Comparison of ENCODE assay signal across 1 fruit fly cellular context in genomic region chr3L:21821780-21822179, dm6.
TF ChIP-seq lines count a peak whose summit lies in the region.

Gene CycH (plus strand): TSS chr3L:21821997.

TF ChIP-seq in whole organism, embryonic, 481 proteins besides CTCF, POLR2A, EP300 and RAD21 (continued from another document):
- peak; percentile 25 for TF ChIP-seq CHES-1-like (GFP tag; optimal IDR thresholded peaks at IDR 0.05; lab: Kevin White, UChicago)
- TF ChIP-seq Camta (GFP tag; optimal IDR thresholded peaks at IDR 0.05; lab: Kevin White, UChicago), result peak; percentile 21
- TF ChIP-seq sima (GFP tag; optimal IDR thresholded peaks at IDR 0.05; lab: Kevin White, UChicago), result no peak
- no peak for TF ChIP-seq esg (GFP tag; conservative IDR thresholded peaks at IDR 0.05; lab: Robert Waterston, UW)
- TF ChIP-seq pzg (GFP tag; optimal IDR thresholded peaks at IDR 0.05; lab: Kevin White, UChicago), result peak; percentile 66
- no peak for TF ChIP-seq E2f1 (GFP tag; IDR thresholded peaks at IDR 0.05; lab: Robert Waterston, UW)
- no peak for TF ChIP-seq dmrt11E (tag; optimal IDR thresholded peaks at IDR 0.05; lab: Kevin White, UChicago)
- no peak for TF ChIP-seq HmgD (GFP tag; optimal IDR thresholded peaks at IDR 0.05; lab: Kevin White, UChicago)
- TF ChIP-seq rib (GFP tag; IDR thresholded peaks at IDR 0.05; lab: Robert Waterston, UW), result no peak
- no peak for TF ChIP-seq CG13123 (GFP tag; optimal IDR thresholded peaks at IDR 0.05; lab: Kevin White, UChicago)
- TF ChIP-seq otp (GFP tag; IDR thresholded peaks at IDR 0.05; lab: Robert Waterston, UW), result 0 out of 3 replicates have a peak, but pooled peaks have one; percentile 10
- TF ChIP-seq Hr78 (GFP tag; optimal IDR thresholded peaks at IDR 0.05; lab: Kevin White, UChicago), result peak in 1 of 2 experiments; percentile 26
- TF ChIP-seq Poxn (GFP tag; IDR thresholded peaks at IDR 0.05; lab: Robert Waterston, UW), result no peak
- TF ChIP-seq prd (optimal IDR thresholded peaks at IDR 0.05; lab: Kevin White, UChicago), result no peak
- no peak for TF ChIP-seq prd (GFP tag; IDR thresholded peaks at IDR 0.05; lab: Robert Waterston, UW)
- TF ChIP-seq Sry-β (GFP tag; optimal IDR thresholded peaks at IDR 0.05; lab: Kevin White, UChicago), result no peak
- TF ChIP-seq eve (GFP tag; optimal IDR thresholded peaks at IDR 0.05; lab: Kevin White, UChicago), result no peak
- TF ChIP-seq wdn (GFP tag; IDR thresholded peaks at IDR 0.05; lab: Robert Waterston, UW), result no peak
- no peak for TF ChIP-seq CG14965 (GFP tag; optimal IDR thresholded peaks at IDR 0.05; lab: Kevin White, UChicago; ENCODE audit: borderline replicate concordance)
- TF ChIP-seq pho (GFP tag; optimal IDR thresholded peaks at IDR 0.05; lab: Kevin White, UChicago), result no peak
- no peak for TF ChIP-seq vnd (GFP tag; IDR thresholded peaks at IDR 0.05; lab: Robert Waterston, UW; ENCODE audit: partially characterized antibody)
- TF ChIP-seq insv (GFP tag; optimal IDR thresholded peaks at IDR 0.05; lab: Kevin White, UChicago), result peak in 1 of 2 experiments; percentile 1
- TF ChIP-seq Gsc (GFP tag; IDR thresholded peaks at IDR 0.05; lab: Robert Waterston, UW), result no peak
- TF ChIP-seq Meics (GFP tag; optimal IDR thresholded peaks at IDR 0.05; lab: Kevin White, UChicago), result peak; percentile 32
- no peak for TF ChIP-seq ro (GFP tag; IDR thresholded peaks at IDR 0.05; lab: Robert Waterston, UW)
- TF ChIP-seq vvl (GFP tag; IDR thresholded peaks at IDR 0.05; lab: Robert Waterston, UW), result no peak
- no peak for TF ChIP-seq bbx (GFP tag; IDR thresholded peaks at IDR 0.05; lab: Robert Waterston, UW; ENCODE audit: partially characterized antibody)
- TF ChIP-seq CG12071 (GFP tag; optimal IDR thresholded peaks at IDR 0.05; lab: Kevin White, UChicago), result no peak
- no peak for TF ChIP-seq CG11695 (GFP tag; IDR thresholded peaks at IDR 0.05; lab: Robert Waterston, UW)
- 0 out of 2 replicates have a peak, but pooled peaks have one; percentile 19 for TF ChIP-seq CG6689 (GFP tag; IDR thresholded peaks at IDR 0.05; lab: Robert Waterston, UW)
- peak; percentile 36 for TF ChIP-seq CG9817 (tag; optimal IDR thresholded peaks at IDR 0.05; lab: Kevin White, UChicago)
- TF ChIP-seq sim (GFP tag; IDR thresholded peaks at IDR 0.05; lab: Robert Waterston, UW), result no peak
- no peak for TF ChIP-seq crc (GFP tag; optimal IDR thresholded peaks at IDR 0.05; lab: Kevin White, UChicago)
- TF ChIP-seq Six4 (GFP tag; optimal IDR thresholded peaks at IDR 0.05; lab: Kevin White, UChicago), result peak; percentile 47
- TF ChIP-seq trem (tag; optimal IDR thresholded peaks at IDR 0.05; lab: Kevin White, UChicago), result peak; percentile 13
- TF ChIP-seq CG5245 (GFP tag; optimal IDR thresholded peaks at IDR 0.05; lab: Kevin White, UChicago), result peak; percentile 6
- peak; percentile 44 for TF ChIP-seq CG12659 (GFP tag; optimal IDR thresholded peaks at IDR 0.05; lab: Kevin White, UChicago)
- peak; percentile 32 for TF ChIP-seq ems (GFP tag; optimal IDR thresholded peaks at IDR 0.05; lab: Kevin White, UChicago)
- TF ChIP-seq CG17912 (GFP tag; optimal IDR thresholded peaks at IDR 0.05; lab: Kevin White, UChicago), result no peak
- TF ChIP-seq emc (GFP tag; optimal IDR thresholded peaks at IDR 0.05; lab: Kevin White, UChicago), result no peak
- TF ChIP-seq exex (tag; optimal IDR thresholded peaks at IDR 0.05; lab: Kevin White, UChicago), result no peak
- TF ChIP-seq CG12155 (GFP tag; optimal IDR thresholded peaks at IDR 0.05; lab: Kevin White, UChicago), result peak; percentile 47
- no peak for TF ChIP-seq Ptx1 (GFP tag; IDR thresholded peaks at IDR 0.05; lab: Robert Waterston, UW)
- TF ChIP-seq bab2 (GFP tag; optimal IDR thresholded peaks at IDR 0.05; lab: Kevin White, UChicago), result no peak
- no peak; the same call in 1 of the 2 replicates for TF ChIP-seq CG9932 (GFP tag; IDR thresholded peaks at IDR 0.05; lab: Robert Waterston, UW)
- peak; percentile 77 for TF ChIP-seq CG31441 (GFP tag; IDR thresholded peaks at IDR 0.05; lab: Robert Waterston, UW)
- no peak for TF ChIP-seq CG18476 (GFP tag; optimal IDR thresholded peaks at IDR 0.05; lab: Kevin White, UChicago)
- peak; percentile 71 for TF ChIP-seq CG1603 (tag; optimal IDR thresholded peaks at IDR 0.05; lab: Kevin White, UChicago)
- TF ChIP-seq lov (optimal IDR thresholded peaks at IDR 0.05; lab: Kevin White, UChicago), result no peak
- TF ChIP-seq lov (GFP tag; IDR thresholded peaks at IDR 0.05; lab: Robert Waterston, UW), result no peak
- no peak for TF ChIP-seq toy (GFP tag; IDR thresholded peaks at IDR 0.05; lab: Robert Waterston, UW)
- TF ChIP-seq E2f2 (GFP tag; IDR thresholded peaks at IDR 0.05; lab: Robert Waterston, UW), result peak; percentile 68
- no peak for TF ChIP-seq CG33213 (GFP tag; optimal IDR thresholded peaks at IDR 0.05; lab: Kevin White, UChicago)
- TF ChIP-seq HLH54F (GFP tag; optimal IDR thresholded peaks at IDR 0.05; lab: Kevin White, UChicago), result peak; percentile 11
- TF ChIP-seq CG12744 (GFP tag; optimal IDR thresholded peaks at IDR 0.05; lab: Kevin White, UChicago), result peak; percentile 8
- TF ChIP-seq CG17361 (GFP tag; IDR thresholded peaks at IDR 0.05; lab: Robert Waterston, UW), result 0 out of 3 replicates have a peak, but pooled peaks have one; percentile 40
- TF ChIP-seq CG9876 (GFP tag; optimal IDR thresholded peaks at IDR 0.05; lab: Kevin White, UChicago), result no peak
- no peak; the same call in 2 of the 3 replicates for TF ChIP-seq dysf (GFP tag; IDR thresholded peaks at IDR 0.05; lab: Robert Waterston, UW)
- no peak for TF ChIP-seq CG31365 (tag; optimal IDR thresholded peaks at IDR 0.05; lab: Kevin White, UChicago)
- TF ChIP-seq CG1024 (GFP tag; IDR thresholded peaks at IDR 0.05; lab: Robert Waterston, UW), result 0 out of 2 replicates have a peak, but pooled peaks have one; percentile 41
- peak; percentile 47 for TF ChIP-seq CG13624 (GFP tag; optimal IDR thresholded peaks at IDR 0.05; lab: Kevin White, UChicago)
- no peak for TF ChIP-seq grau (tag; optimal IDR thresholded peaks at IDR 0.05; lab: Kevin White, UChicago)
- TF ChIP-seq HHEX (GFP tag; optimal IDR thresholded peaks at IDR 0.05; lab: Kevin White, UChicago), result no peak
- no peak for TF ChIP-seq ase (GFP tag; IDR thresholded peaks at IDR 0.05; lab: Robert Waterston, UW)
- TF ChIP-seq slou (GFP tag; optimal IDR thresholded peaks at IDR 0.05; lab: Kevin White, UChicago), result no peak
- peak; percentile 1 for TF ChIP-seq ind (GFP tag; optimal IDR thresholded peaks at IDR 0.05; lab: Kevin White, UChicago)
- TF ChIP-seq CG18262 (tag; optimal IDR thresholded peaks at IDR 0.05; lab: Kevin White, UChicago), result peak; percentile 18
- TF ChIP-seq CG17612 (GFP tag; IDR thresholded peaks at IDR 0.05; lab: Robert Waterston, UW), result no peak
- TF ChIP-seq Ets65A (GFP tag; lab: Kevin White, UChicago), result no peak
- no peak for TF ChIP-seq CG16813 (GFP tag; IDR thresholded peaks at IDR 0.05; lab: Robert Waterston, UW; ENCODE audit: partially characterized antibody)
- TF ChIP-seq D19A (tag; optimal IDR thresholded peaks at IDR 0.05; lab: Kevin White, UChicago), result peak; percentile 32
- TF ChIP-seq zf30C (GFP tag; optimal IDR thresholded peaks at IDR 0.05; lab: Kevin White, UChicago), result no peak
- TF ChIP-seq CG1602 (GFP tag; optimal IDR thresholded peaks at IDR 0.05; lab: Kevin White, UChicago), result peak; percentile 2
- TF ChIP-seq ab (GFP tag; optimal IDR thresholded peaks at IDR 0.05; lab: Kevin White, UChicago), result no peak
- TF ChIP-seq CG14014 (GFP tag; IDR thresholded peaks at IDR 0.05; lab: Robert Waterston, UW), result peak; percentile 48; the same call in 1 of the 2 replicates
- TF ChIP-seq CG6254 (GFP tag; optimal IDR thresholded peaks at IDR 0.05; lab: Kevin White, UChicago), result peak; percentile 76
- no peak for TF ChIP-seq Dfd (GFP tag; optimal IDR thresholded peaks at IDR 0.05; lab: Kevin White, UChicago)
- no peak for TF ChIP-seq CG30431 (GFP tag; optimal IDR thresholded peaks at IDR 0.05; lab: Kevin White, UChicago)
- TF ChIP-seq Hand (GFP tag; optimal IDR thresholded peaks at IDR 0.05; lab: Kevin White, UChicago), result no peak
- TF ChIP-seq CG11398 (GFP tag; optimal IDR thresholded peaks at IDR 0.05; lab: Kevin White, UChicago), result peak; percentile 13
- TF ChIP-seq mirr (GFP tag; optimal IDR thresholded peaks at IDR 0.05; lab: Kevin White, UChicago), result no peak
